Fruit fly (Drosophila melanogaster): ENCODE results near the gene Sptr.

Sptr gene

DNA sequence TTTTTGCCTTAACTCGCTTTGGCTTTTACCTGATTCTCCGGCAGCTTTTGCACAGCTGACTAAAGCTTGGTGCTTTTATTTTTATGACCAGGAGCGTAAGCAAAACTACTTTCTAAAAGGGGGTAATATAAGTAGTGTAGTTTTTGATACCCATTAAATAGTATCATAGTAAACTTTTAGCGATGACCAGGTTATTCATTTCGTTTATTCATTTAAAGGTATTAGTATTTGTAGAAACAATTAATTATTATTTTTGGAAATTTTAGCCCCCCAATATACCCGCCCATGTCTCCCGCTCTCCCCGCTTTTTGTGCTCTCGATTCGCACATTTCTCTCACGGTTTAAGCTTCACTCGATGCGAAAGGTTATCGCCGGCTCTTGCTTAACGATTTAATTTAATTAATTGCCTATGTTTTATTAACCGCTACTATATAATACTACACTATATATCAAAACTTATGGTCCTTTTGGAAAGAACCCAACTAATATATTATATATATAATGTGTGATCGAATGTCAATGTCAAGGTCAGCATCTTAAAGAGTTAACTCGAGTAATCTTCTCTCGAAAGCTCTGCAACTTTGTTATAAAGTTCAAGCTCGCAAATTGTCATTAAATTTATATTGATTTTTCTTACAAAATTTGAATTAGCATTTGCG is at the start of gene Sptr:
Gene Sptr (minus strand): TSS at position 61 of the 659 bp plus-strand sequence.
- TF ChIP-seq CTCF (optimal IDR thresholded peaks at IDR 0.05) (no peak), CG8478 (optimal IDR thresholded peaks at IDR 0.05) (no peak)

DNA sequence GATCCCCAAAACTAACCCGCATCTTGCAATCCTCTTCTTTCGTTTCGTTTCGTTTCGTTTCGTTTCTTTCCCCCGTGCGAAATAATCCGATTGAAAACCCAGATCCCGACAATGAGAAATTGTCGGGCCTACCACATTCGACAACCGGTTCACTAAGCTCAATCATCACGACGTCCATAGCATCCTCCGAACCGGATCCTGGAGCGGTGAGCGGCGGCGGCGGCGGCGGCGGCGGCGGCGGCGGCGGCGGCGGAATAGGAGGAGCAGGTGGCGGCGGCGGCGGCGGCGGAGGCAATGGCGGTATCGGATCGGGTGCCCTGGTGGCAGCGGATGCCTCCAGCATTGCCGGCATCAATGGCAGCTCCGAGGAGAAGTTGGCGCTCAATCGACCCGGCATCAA is 48.0 kb upstream of the Sptr start:
- TF ChIP-seq CTCF (optimal IDR thresholded peaks at IDR 0.05) (no peak), CG8478 (optimal IDR thresholded peaks at IDR 0.05) (no peak)

DNA sequence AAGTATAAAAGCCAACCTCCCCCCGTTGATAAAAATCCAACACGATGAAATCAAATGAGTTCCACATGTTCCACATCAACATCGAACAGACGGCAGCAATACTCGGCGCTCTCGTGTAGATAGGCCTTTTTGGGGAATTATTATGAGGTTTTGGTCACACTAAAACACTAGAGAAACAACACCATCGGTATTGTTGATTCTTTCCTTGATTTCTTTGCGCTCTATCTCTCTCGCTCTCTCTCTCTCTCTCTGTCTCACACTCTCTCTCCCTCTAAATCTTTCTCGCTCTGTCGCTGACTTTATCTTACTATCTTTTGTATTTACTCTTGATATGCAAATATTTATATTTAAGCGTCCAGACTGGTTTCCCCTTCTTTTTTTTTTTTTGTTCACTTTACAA is 46.5 kb upstream of the Sptr start:
- TF ChIP-seq CG8478 (optimal IDR thresholded peaks at IDR 0.05) (no peak), CTCF (optimal IDR thresholded peaks at IDR 0.05) (no peak)

DNA sequence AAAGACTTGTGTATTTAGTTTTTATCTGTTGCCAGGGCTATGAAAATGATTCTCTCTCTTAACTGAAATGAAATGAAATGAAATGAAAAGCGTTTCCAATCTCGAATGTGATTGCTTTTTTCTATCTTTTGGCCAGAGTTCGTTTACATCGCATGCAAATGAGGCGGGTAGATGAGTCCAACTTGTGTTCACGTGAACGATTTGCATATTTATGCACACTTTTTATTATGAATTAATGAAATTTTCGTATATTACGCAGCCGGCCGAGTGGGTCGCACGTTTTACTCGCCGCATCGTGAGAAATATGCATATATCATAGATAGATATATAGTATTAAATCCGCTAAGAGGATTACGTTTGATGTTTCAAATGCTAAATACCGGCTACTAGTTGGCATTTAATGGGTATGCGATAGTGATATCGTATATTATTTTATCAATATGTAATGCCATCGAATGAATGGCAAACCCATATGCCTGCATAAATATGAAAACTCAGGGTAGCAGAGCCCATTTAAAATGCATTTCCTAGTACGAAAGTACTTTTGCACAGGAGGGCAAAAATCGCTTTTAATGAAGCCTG is 40.9 kb upstream of the Sptr start:
- TF ChIP-seq CG8478 (optimal IDR thresholded peaks at IDR 0.05), result no peak
- no peak for TF ChIP-seq CTCF (optimal IDR thresholded peaks at IDR 0.05)

DNA sequence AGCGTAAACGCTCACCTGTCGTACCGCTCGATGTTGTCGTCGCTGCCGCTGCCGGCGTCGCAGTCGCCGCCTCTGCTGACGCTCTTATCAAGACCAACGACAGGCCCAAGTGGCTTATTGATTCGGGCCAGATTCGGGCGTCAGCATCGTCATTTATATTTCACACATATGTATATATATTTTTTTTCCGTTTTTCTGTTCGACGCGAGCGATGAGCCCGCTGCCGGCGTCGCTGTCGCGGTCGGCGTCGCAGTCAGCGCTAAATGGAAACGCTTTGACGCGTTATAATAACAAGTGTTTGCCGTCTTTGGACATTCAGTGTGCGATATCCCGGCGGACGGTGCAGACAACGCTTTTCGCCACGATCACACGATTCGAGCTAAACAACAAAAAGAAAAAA is 37.8 kb upstream of the Sptr start:
- TF ChIP-seq CG8478 (optimal IDR thresholded peaks at IDR 0.05) (no peak), CTCF (optimal IDR thresholded peaks at IDR 0.05) (no peak)

DNA sequence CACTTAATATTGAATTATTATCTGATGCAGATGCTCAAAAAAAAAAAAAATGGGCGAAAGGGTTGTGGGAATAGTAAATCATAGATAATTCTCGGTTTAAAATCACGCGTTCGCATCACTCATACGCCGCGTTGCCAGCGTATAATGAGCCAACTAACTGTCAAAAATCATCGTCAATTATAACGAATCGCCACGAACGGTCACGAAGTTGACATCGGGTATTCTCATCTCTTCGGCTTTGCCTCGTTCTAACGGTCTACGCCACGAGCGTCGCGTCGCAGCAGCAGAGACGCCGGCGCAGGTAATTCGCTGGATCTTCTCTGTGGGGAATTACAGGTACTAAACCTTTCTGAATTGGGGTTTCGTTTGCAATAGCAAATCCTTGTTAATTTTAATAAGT is 37.1 kb upstream of the Sptr start:
- TF ChIP-seq CTCF (optimal IDR thresholded peaks at IDR 0.05), result no peak
- TF ChIP-seq CG8478 (optimal IDR thresholded peaks at IDR 0.05), result no peak

DNA sequence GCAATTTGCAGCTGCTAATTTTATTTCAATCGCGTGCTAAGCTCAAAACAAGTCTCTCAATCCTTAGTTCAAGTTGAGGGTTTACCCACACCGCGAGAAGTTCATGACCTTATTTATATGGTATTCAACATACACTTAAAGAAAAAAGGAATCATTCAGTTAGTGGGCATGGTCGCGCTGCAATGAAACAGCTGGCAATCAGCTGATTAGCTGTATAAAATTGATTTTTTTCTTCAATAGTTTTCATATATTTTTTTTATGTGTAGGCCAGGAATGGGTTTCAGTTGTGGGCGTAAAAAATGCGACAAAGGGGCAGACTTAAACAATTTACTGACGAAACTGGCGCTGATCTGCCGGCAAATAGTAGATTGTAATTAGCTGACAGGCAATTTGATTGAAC is 34.9 kb upstream of the Sptr start:
- TF ChIP-seq CG8478 (optimal IDR thresholded peaks at IDR 0.05) (no peak), CTCF (optimal IDR thresholded peaks at IDR 0.05) (no peak)

DNA sequence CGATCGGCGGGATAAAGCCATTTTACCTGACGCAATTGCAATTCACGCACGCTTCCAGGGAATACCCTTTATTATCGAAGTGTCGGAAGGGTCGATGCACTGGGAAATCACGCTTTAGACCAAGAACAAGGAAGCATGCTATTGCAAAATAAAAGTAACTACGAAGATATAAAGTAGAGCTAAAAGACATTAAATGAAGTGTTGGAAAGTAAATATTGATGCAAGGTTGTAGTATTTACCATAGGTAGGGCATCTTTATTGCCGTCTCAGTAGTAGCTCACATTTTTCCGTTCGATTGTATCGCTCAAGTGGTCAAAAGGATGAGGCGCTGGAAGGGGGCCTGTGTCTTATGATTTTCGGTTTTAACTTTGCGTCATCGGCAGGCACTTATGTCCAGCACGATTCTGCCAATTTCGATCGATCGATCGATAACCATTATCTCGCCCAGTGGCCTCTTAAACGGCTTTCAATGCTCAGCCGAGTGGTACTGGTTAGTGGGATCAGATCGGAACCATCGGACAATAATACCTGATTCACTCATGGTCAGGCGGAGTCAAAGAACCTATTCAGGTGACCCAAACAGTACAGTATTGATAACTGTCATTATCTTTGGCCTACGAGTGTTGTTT is 33.5 kb upstream of the Sptr start:
- TF ChIP-seq CG8478 (optimal IDR thresholded peaks at IDR 0.05) (no peak), CTCF (optimal IDR thresholded peaks at IDR 0.05) (no peak)

DNA sequence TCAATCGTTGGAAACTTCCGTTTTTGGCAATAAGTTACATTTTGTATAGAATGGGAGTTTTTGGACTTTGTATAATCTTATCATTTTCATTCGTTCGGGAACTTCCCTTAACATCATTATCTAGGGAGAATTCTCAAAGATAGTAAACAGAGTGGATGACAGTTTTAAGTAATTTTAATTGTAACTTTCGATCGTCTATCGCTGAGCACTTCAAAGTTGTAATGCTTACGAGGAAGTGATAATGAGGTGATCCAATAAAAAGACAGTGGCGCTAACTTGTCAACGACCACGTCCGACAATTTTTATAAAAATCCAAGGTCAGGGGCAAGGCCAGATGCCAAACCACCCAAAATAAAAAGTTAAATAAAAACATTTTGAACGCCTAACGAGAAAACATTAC is 32.1 kb upstream of the Sptr start:
- TF ChIP-seq CG8478 (optimal IDR thresholded peaks at IDR 0.05) (no peak), CTCF (optimal IDR thresholded peaks at IDR 0.05) (no peak)

DNA sequence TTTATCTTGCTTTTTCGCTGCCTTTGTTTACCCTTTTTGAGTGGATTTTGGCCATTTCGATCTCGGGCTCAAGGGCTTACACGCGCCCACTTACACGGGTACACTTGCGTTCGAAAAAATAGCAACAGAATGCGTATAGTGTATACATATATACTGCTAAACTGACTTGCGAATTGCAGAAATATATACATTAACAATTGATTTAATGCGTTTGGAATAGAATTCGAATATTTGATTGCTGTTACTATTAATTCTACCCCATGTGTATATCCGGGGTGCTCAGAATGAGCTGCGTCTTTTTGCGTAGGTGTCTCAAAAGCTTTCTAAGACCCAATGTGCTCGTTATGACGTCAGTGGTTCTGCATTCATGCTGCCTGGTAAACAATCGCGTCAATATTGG is 29.2 kb upstream of the Sptr start:
- TF ChIP-seq CG8478 (optimal IDR thresholded peaks at IDR 0.05), result no peak
- no peak for TF ChIP-seq CTCF (optimal IDR thresholded peaks at IDR 0.05)

DNA sequence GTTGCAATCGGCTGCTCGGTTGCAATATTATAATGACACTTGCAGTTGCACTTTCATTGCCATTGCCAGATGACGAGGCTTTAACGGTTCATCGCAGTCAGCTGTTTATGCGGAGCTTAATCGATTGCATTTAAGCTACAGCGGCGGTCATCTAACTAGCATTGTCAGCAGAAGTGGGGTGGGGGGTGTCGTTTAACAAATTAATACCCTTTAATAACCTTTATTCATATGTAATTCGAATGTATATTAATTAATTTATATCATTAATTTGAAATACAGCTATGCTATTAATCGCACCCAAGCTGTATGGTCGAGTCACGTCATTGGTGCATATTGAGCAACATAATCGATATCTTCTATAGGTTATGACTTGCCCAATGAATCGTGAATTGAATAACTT is 28.6 kb upstream of the Sptr start:
- no peak for TF ChIP-seq CTCF (optimal IDR thresholded peaks at IDR 0.05)
- no peak for TF ChIP-seq CG8478 (optimal IDR thresholded peaks at IDR 0.05)

DNA sequence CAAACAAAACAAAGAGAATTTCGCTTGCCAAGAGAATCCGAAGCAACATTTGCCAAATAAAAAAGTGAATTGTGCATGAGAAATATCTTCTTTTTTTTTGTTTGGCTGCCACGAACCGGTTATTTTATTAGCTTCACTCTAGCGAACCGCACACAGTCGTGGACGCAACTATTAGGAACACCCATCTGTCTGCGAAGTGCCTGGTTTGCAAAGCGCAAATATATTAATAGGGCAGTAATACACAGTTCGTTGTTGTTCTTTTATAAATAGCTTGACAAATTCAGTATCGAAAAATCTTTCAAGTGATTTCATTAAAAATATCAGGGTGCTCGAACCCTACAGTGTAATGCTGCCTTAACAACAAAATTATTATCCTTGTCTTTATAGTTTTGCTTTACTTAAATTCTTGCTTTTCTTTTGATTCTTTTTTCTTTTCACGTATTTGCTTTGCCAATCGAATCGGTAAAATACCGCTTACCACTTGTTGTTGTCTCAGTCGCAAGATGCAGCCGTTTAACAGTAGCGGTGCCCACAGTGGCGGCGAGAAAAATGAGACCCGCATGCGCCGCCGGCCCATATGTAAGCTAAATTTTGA is 27.3 kb upstream of the Sptr start:
- TF ChIP-seq CG8478 (optimal IDR thresholded peaks at IDR 0.05) (no peak), CTCF (optimal IDR thresholded peaks at IDR 0.05) (no peak)

DNA sequence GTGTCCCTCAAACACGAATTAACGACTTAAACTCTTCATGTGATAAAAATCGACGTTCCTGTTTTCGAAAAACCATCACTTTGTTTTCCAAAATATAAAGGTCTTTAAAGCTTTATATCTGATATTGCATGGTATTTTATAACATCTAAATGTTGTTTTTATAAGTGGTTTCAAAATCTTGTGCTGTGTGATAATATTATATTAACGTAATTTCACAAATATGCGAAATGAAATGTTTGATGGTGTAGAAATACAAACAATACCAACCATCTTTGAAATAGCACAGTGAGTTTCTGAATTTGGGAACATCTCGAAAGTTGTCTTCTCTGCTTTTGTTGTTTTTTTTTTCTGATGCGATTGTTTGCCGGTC is 26.7 kb upstream of the Sptr start:
- TF ChIP-seq CG8478 (optimal IDR thresholded peaks at IDR 0.05) (no peak), CTCF (optimal IDR thresholded peaks at IDR 0.05) (no peak)

DNA sequence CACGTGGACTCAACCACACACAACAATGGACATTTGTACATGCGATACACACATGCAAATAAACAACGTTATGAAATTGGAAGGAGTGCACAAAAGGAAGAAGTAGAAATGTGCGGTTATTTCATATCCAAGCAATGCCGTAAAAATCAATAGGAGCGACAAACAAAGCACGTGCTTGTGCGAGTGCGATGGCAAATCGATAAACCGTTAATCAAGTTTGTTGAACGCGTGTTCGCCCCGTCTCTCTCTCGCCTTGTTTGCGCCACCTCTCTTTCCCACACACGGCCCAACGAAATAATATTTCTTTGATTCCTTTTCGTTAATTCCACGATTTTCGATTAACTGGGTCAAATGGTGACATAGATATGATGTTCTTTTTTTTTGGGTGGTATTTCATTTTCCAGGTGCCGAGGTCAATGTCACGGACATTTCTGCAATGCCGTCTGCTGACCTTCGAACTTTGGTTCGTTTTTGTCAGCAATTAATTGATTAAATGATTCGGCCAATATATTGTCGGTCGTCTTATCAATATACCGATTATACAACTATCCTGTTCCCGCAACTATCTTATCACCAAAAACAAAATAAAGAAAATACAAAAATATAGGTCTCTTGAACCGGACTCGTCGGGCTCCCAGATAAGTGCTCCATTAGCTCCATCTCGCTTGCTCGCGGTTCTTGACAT is 26.2 kb upstream of the Sptr start:
- TF ChIP-seq CTCF (optimal IDR thresholded peaks at IDR 0.05), result no peak
- TF ChIP-seq CG8478 (optimal IDR thresholded peaks at IDR 0.05), result no peak

DNA sequence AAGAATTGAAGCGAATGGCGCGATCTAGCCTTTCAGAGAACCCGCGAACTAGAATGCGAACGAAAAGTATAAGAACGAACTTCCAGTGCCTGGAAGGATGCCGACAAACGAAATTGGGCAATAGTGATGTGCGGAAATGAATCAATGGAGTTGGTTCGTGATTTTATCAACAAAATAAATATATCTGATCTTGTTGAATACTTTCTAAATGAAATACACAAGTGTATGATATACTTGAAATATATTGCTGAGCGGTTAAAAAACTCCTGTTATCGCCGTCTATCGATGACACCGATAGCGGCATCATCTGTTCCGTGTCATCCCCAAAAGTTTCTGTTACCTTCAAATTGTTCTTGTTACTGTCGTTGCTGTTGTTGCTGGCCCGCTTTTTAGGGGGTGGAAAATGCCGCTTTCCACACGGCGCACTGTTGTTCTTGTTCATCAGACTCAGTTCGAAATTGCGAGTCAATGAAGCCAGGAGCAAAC is 25.3 kb upstream of the Sptr start, which contains the start of gene otu:
Gene otu (minus strand): TSS at position 51 of the 486 bp plus-strand sequence.
- TF ChIP-seq CG8478 (optimal IDR thresholded peaks at IDR 0.05) (no peak), CTCF (optimal IDR thresholded peaks at IDR 0.05) (no peak)
